Worm (Caenorhabditis elegans): Measurements from ENCODE around the gene srbc-44.

srbc-44 gene

DNA sequence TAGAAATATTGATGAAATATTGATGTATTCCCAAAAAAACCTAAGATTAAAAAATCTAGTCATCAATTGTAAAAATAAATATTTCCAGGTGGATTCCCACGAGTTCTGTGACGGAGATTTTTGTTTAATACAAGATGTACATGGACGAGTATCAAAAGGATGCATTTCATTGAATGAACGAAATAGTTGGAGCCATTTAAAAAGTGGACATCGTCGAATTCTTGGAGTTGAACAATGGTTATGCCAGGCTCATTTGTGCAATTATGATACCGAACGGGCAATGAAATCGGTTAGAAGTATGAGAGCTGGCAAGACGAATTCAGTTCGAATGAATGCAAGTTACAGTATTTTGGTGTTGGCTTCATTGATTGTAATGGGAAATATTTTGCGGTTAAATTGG lies 38.8 kb downstream of the srbc-44 start:
- no peak for TF ChIP-seq T22C8.4 (GFP tag; IDR thresholded peaks at IDR 0.05)

DNA sequence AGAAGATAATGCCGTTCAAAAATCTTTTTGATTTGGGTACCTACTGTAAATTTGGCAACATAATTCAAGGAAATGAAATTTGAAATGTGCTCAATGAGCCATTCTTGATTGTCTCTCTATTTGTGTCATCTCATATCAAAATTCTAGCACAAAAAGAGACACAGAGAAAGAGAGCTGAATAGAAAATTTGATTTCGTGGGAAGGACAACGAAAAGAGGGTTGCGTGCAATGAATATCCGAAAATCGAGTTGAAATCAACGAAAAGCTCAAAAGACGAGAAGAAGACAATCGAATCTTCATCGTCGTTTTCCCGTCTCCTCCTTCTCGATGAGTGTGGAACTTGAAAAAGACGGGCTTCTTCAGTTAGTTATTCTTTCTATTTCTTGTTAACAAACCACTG lies 40.5 kb downstream of the srbc-44 start, which contains the start of gene C15C8.5:
Gene C15C8.5, plus strand, starts transcription at position 152 of the 400 bp plus-strand sequence.
- TF ChIP-seq klf-2 (GFP tag; conservative IDR thresholded peaks at IDR 0.05), result no peak
- TF ChIP-seq ztf-29 (GFP tag; IDR thresholded peaks at IDR 0.05), result no peak
- no peak for TF ChIP-seq med-1 (GFP tag; optimal IDR thresholded peaks at IDR 0.05; ENCODE audit: insufficient read depth)
- no peak for TF ChIP-seq ref-1 (GFP tag; conservative IDR thresholded peaks at IDR 0.05)

ce11 chrV:12747431-12747830 lies 40.9 kb downstream of the srbc-44 start, which contains the start of gene C15C8.4:
Gene C15C8.4, minus strand, starts transcription at chrV:12747463.
- TF ChIP-seq ztf-29 (GFP tag; IDR thresholded peaks at IDR 0.05), result no peak
- no peak for TF ChIP-seq ref-1 (GFP tag; conservative IDR thresholded peaks at IDR 0.05)
- no peak for TF ChIP-seq med-1 (GFP tag; optimal IDR thresholded peaks at IDR 0.05; ENCODE audit: insufficient read depth)
- TF ChIP-seq flt-1 (GFP tag; IDR thresholded peaks at IDR 0.05), result no peak
- TF ChIP-seq klf-2 (GFP tag; conservative IDR thresholded peaks at IDR 0.05), result no peak

ce11 chrV:12744979-12745378 lies 43.4 kb downstream of the srbc-44 start, which contains the start of gene C15C8.7:
Gene C15C8.7, minus strand, starts transcription at chrV:12745050.
- TF ChIP-seq ztf-29 (GFP tag; IDR thresholded peaks at IDR 0.05), result no peak
- TF ChIP-seq klf-2 (GFP tag; conservative IDR thresholded peaks at IDR 0.05), result no peak
- TF ChIP-seq tab-1 (GFP tag; IDR thresholded peaks at IDR 0.05), result no peak

DNA sequence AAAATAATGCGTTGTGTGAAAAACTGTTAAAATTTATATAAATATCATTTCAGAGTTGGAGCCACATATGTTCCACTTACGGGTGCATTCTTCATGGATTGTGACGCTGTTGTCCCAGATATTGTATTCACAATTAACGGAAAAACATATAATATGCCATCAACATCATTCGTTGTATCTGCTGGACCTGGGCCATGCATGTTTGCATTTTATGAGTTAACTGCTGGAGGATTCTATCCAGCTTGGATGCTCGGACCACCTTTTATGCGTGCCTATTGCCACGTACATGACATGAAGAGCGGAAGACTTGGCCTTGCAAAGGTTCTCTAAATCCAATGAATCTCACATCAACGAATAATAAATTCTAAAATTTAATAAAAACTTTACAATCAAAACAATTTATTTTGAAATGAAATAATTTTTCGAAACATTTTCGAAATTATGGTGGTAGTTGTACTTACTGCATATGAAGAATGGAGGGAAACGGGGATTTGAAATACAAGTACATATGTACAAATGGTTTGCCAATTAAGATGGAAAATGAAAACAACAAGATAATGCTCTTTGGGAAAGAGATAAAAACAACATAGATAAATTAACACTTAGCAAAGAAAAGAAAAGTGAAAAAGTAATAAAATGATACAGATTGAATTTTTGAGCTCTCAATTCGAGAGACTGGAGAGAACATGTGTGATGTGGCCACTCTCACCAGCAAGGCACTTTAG lies 44.4 kb downstream of the srbc-44 start:
- no peak for TF ChIP-seq ztf-23 (GFP tag; IDR thresholded peaks at IDR 0.05)
- TF ChIP-seq med-1 (GFP tag; optimal IDR thresholded peaks at IDR 0.05; ENCODE audit: insufficient read depth), result no peak
- no peak for TF ChIP-seq ztf-29 (GFP tag; IDR thresholded peaks at IDR 0.05)
- no peak for TF ChIP-seq flt-1 (GFP tag; IDR thresholded peaks at IDR 0.05)
- no peak for TF ChIP-seq klf-2 (GFP tag; conservative IDR thresholded peaks at IDR 0.05)
- no peak for TF ChIP-seq ref-1 (GFP tag; conservative IDR thresholded peaks at IDR 0.05)
- TF ChIP-seq tab-1 (GFP tag; IDR thresholded peaks at IDR 0.05), result no peak
- no peak for TF ChIP-seq T22C8.4 (GFP tag; IDR thresholded peaks at IDR 0.05)
- TF ChIP-seq cog-1 (tag; optimal IDR thresholded peaks at IDR 0.05), result no peak

DNA sequence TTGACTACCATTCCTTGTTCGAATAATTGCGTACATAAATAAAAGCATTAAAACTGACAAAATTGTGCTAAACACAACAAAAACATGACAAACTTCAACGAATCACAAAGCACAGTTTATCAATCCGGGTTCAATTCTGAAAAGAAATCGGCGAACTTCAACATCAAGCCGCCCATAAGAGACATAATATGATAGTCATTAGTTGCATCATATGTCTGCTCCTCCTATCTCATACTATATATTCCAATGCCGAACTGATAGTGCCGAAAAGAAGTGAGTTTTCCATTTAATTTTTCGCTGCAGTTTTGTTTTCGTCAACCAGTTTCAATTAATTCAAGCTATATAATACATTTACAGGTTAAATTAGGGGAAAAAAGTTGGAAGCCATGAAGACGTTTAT lies 46.7 kb downstream of the srbc-44 start, which contains the start of gene hrg-7:
Gene hrg-7, plus strand, starts transcription at position 358 of the 400 bp plus-strand sequence.
- TF ChIP-seq med-1 (GFP tag; optimal IDR thresholded peaks at IDR 0.05; ENCODE audit: insufficient read depth) (no peak), ref-1 (GFP tag; conservative IDR thresholded peaks at IDR 0.05) (no peak), ztf-23 (GFP tag; IDR thresholded peaks at IDR 0.05) (no peak)
